Worm (Caenorhabditis elegans) whole organism, L4 larva: ENCODE results near the gene sax-2.

Source experiments
- D1046.2 ChIP-seq: fragments of 200-800 bp; sonication (Bioruptor generic); IDR thresholded peaks from 2 replicates; pipeline ENCODE4 v1.3.6; 2022; ENCODE audit warnings: missing genetic modification characterization, missing compliant biosample characterization
- F10B5.3 ChIP-seq: sonication (generic microtip); optimal IDR thresholded peaks from 2 replicates; lab custom pipeline; 2016; ENCODE audit warnings: mild to moderate bottlenecking, missing genetic modification characterization, missing compliant biosample characterization
- F44E2.7 ChIP-seq: fragments of 200-800 bp; sonication (Bioruptor generic); IDR thresholded peaks from 2 replicates; pipeline ENCODE4 v2.1.2; 2022; ENCODE audit warnings: missing genetic modification characterization, missing compliant biosample characterization
- F49E8.2 ChIP-seq: sonication (generic microtip); optimal IDR thresholded peaks from 2 replicates; lab custom pipeline; 2016; ENCODE audit warnings: missing compliant biosample characterization, mild to moderate bottlenecking, missing genetic modification characterization, borderline replicate concordance
- R02D3.7 ChIP-seq: fragments of 150-350 bp; sonication (generic microtip); optimal IDR thresholded peaks from 3 replicates; lab custom pipeline; 2014; ENCODE audit warnings: missing biosample characterization, missing genetic modification characterization
- Y48G9A.11 ChIP-seq: fragments of 200-800 bp; sonication (Bioruptor generic); IDR thresholded peaks from 2 replicates; pipeline ENCODE4 v1.3.6; 2022; ENCODE audit warnings: missing genetic modification reagents, missing genetic modification characterization, missing compliant biosample characterization
- Y5F2A.4 ChIP-seq: fragments of 200-800 bp; sonication (Bioruptor generic); optimal IDR thresholded peaks from 2 replicates; lab custom pipeline; 2018; ENCODE audit warnings: mild to moderate bottlenecking, missing genetic modification characterization, missing compliant biosample characterization
- ZK546.5 ChIP-seq, 2 experiments: sonication (generic microtip); optimal IDR thresholded peaks; 2 replicates each; lab custom pipeline; 2017; ENCODE audit warnings: missing biosample characterization in 2 of 2, missing genetic modification characterization in 2 of 2
- aha-1 ChIP-seq: fragments of 150-350 bp; peaks from one replicate; lab custom pipeline; 2014; ENCODE audit warnings: missing biosample characterization, missing genetic modification characterization
- ama-1 ChIP-seq: fragments of 150-350 bp; optimal IDR thresholded peaks from 2 replicates; lab custom pipeline; 2014; ENCODE audit warnings: inconsistent platforms, mixed read lengths
- arid-1 ChIP-seq: fragments of 200-800 bp; sonication (Bioruptor generic); conservative IDR thresholded peaks from 2 replicates; pipeline ENCODE4 v1.3.6; 2022; ENCODE audit warnings: missing genetic modification reagents, missing genetic modification characterization, missing compliant biosample characterization
- ceh-20 ChIP-seq: fragments of 200-800 bp; sonication (Bioruptor generic); IDR thresholded peaks from 2 replicates; pipeline ENCODE4 v1.3.6; 2022; ENCODE audit warnings: missing genetic modification reagents, missing genetic modification characterization, missing compliant biosample characterization
- ceh-32 ChIP-seq: sonication (generic microtip); optimal IDR thresholded peaks from 2 replicates; lab custom pipeline; 2016; ENCODE audit warnings: mild to moderate bottlenecking, missing genetic modification characterization, missing compliant biosample characterization; ENCODE audit not compliant: poor library complexity
- ceh-44 ChIP-seq: fragments of 200-800 bp; sonication (Bioruptor generic); IDR thresholded peaks from 2 replicates; pipeline ENCODE4 v1.3.6; 2022; ENCODE audit warnings: missing genetic modification reagents, missing genetic modification characterization, missing compliant biosample characterization
- dmd-6 ChIP-seq: fragments of 200-800 bp; sonication (Bioruptor generic); IDR thresholded peaks from 2 replicates; pipeline ENCODE4 v1.3.6; 2022; ENCODE audit warnings: missing genetic modification reagents, missing genetic modification characterization, missing compliant biosample characterization
- dmd-9 ChIP-seq: fragments of 200-800 bp; sonication (Bioruptor generic); IDR thresholded peaks from 2 replicates; pipeline ENCODE4 v1.3.6; 2022; ENCODE audit warnings: missing genetic modification reagents, missing genetic modification characterization, missing compliant biosample characterization
- dpl-1 ChIP-seq: fragments of 150-350 bp; optimal IDR thresholded peaks from 2 replicates; lab custom pipeline; 2014; ENCODE audit warnings: missing biosample characterization, missing genetic modification reagents, missing genetic modification characterization
- dve-1 ChIP-seq: sonication (generic microtip); optimal IDR thresholded peaks from 2 replicates; lab custom pipeline; 2017; ENCODE audit warnings: antibody characterized with exemption, mild to moderate bottlenecking, missing genetic modification characterization, missing compliant biosample characterization; ENCODE audit not compliant: insufficient read depth
- egl-27 ChIP-seq: sonication (generic microtip); optimal IDR thresholded peaks from 3 replicates; lab custom pipeline; 2017; ENCODE audit warnings: missing biosample characterization, missing genetic modification reagents, missing genetic modification characterization
- hif-1 ChIP-seq, 2 experiments: sonication (generic microtip); optimal IDR thresholded peaks; 2 replicates each; lab custom pipeline; 2016 to 2017; ENCODE audit warnings: missing compliant biosample characterization in 2 of 2, missing genetic modification characterization in 2 of 2, missing genetic modification reagents in 2 of 2, missing genotype in 2 of 2, mild to moderate bottlenecking in 1 of 2
- hlh-11 ChIP-seq: fragments of 200-800 bp; sonication (Bioruptor generic); optimal IDR thresholded peaks from 2 replicates; lab custom pipeline; 2018; ENCODE audit warnings: mild to moderate bottlenecking, missing genetic modification characterization, missing compliant biosample characterization
- hlh-30 ChIP-seq: sonication (generic microtip); optimal IDR thresholded peaks from 2 replicates; lab custom pipeline; 2017; ENCODE audit warnings: antibody characterized with exemption, mild to moderate bottlenecking, missing genetic modification characterization, missing compliant biosample characterization; ENCODE audit not compliant: insufficient read depth
- lin-38 ChIP-seq: fragments of 200-800 bp; sonication (Bioruptor generic); IDR thresholded peaks from 2 replicates; pipeline ENCODE4 v1.3.6; 2022; ENCODE audit warnings: missing genetic modification reagents, missing genetic modification characterization, missing compliant biosample characterization
- lin-39 ChIP-seq: fragments of 150-350 bp; optimal IDR thresholded peaks from 2 replicates; lab custom pipeline; 2014; ENCODE audit warnings: missing biosample characterization, missing genetic modification reagents, missing genetic modification characterization
- lsy-2 ChIP-seq, 2 experiments: fragments of 150-350 bp in 1 of 2; sonication (generic microtip) in 1 of 2; optimal IDR thresholded peaks; 2 replicates each; lab custom pipeline; 2014 to 2017; ENCODE audit warnings: missing biosample characterization in 2 of 2, missing genetic modification characterization in 2 of 2
- madf-5 ChIP-seq, 2 experiments: fragments of 200-800 bp; sonication (Bioruptor generic); IDR thresholded peaks; 2 replicates each; pipeline ENCODE4 v1.3.6; 2022; ENCODE audit warnings: missing compliant biosample characterization in 2 of 2, missing genetic modification characterization in 2 of 2
- mdl-1 ChIP-seq, 2 experiments: fragments of 150-350 bp in 1 of 2; sonication (generic microtip) in 1 of 2; optimal IDR thresholded peaks; 2 replicates each; lab custom pipeline; 2014 to 2017; ENCODE audit warnings: missing biosample characterization in 2 of 2, missing genetic modification characterization in 2 of 2
- mep-1 ChIP-seq: fragments of 150-350 bp; sonication (generic microtip); optimal IDR thresholded peaks from 3 replicates; lab custom pipeline; 2014; ENCODE audit warnings: missing biosample characterization, missing genetic modification characterization
- mes-2 ChIP-seq: sonication (generic microtip); optimal IDR thresholded peaks from 2 replicates; lab custom pipeline; 2016; ENCODE audit warnings: missing genotype, mild to moderate bottlenecking, missing genetic modification characterization, missing compliant biosample characterization; ENCODE audit not compliant: poor library complexity, severe bottlenecking
- mxl-3 ChIP-seq: fragments of 200-800 bp; sonication (Bioruptor generic); optimal IDR thresholded peaks from 2 replicates; lab custom pipeline; 2018; ENCODE audit warnings: mild to moderate bottlenecking, missing genetic modification characterization, missing compliant biosample characterization
- nhr-11 ChIP-seq: fragments of 150-350 bp; optimal IDR thresholded peaks from 2 replicates; lab custom pipeline; 2014; ENCODE audit warnings: missing biosample characterization, missing genetic modification characterization
- nhr-111 ChIP-seq: fragments of 200-800 bp; sonication (Bioruptor generic); optimal IDR thresholded peaks from 2 replicates; lab custom pipeline; 2018; ENCODE audit warnings: mild to moderate bottlenecking, missing genetic modification characterization, missing compliant biosample characterization
- nhr-28 ChIP-seq: fragments of 150-350 bp; optimal IDR thresholded peaks from 2 replicates; lab custom pipeline; 2014; ENCODE audit warnings: missing biosample characterization, missing genetic modification characterization
- nhr-41 ChIP-seq: fragments of 200-800 bp; sonication (Bioruptor generic); IDR thresholded peaks from 2 replicates; pipeline ENCODE4 v1.3.6; 2022; ENCODE audit warnings: missing genetic modification reagents, missing genetic modification characterization, missing compliant biosample characterization
- nhr-42 ChIP-seq: fragments of 200-800 bp; sonication (Bioruptor generic); IDR thresholded peaks from 2 replicates; pipeline ENCODE4 v1.3.6; 2022; ENCODE audit warnings: missing genetic modification characterization, missing compliant biosample characterization
- nhr-48 ChIP-seq: sonication (generic microtip); optimal IDR thresholded peaks from 2 replicates; lab custom pipeline; 2016; ENCODE audit warnings: mild to moderate bottlenecking, missing genetic modification characterization, missing compliant biosample characterization
- nhr-6 ChIP-seq: fragments of 150-350 bp; optimal IDR thresholded peaks from 2 replicates; lab custom pipeline; 2014; ENCODE audit warnings: missing biosample characterization, missing genetic modification characterization
- pha-4 ChIP-seq, 2 experiments: fragments of 150-350 bp in 1 of 2; fragments of 200-800 bp in 1 of 2; sonication (Bioruptor generic) in 1 of 2; IDR thresholded peaks in 1 of 2; optimal IDR thresholded peaks in 1 of 2; 2 replicates each; pipeline versions ENCODE4 v1.3.6 to Lab custom; 2014 to 2022; ENCODE audit warnings: missing genetic modification characterization in 2 of 2, missing genetic modification reagents in 2 of 2, missing biosample characterization in 1 of 2, missing compliant biosample characterization in 1 of 2
- saeg-2 ChIP-seq: fragments of 200-800 bp; sonication (Bioruptor generic); IDR thresholded peaks from 2 replicates; pipeline ENCODE4 v1.3.6; 2022; ENCODE audit warnings: missing genetic modification reagents, missing genetic modification characterization, missing compliant biosample characterization
- tag-97 ChIP-seq: fragments of 200-800 bp; sonication (Bioruptor generic); IDR thresholded peaks from 2 replicates; pipeline ENCODE4 v1.3.6; 2022; ENCODE audit warnings: missing genetic modification characterization, missing compliant biosample characterization
- tra-1 ChIP-seq: fragments of 200-800 bp; sonication (Bioruptor generic); IDR thresholded peaks from 2 replicates; pipeline ENCODE4 v1.3.6; 2022; ENCODE audit warnings: missing genetic modification reagents, missing genetic modification characterization, missing compliant biosample characterization
- unc-62 ChIP-seq, 3 experiments: fragments of 150-350 bp in 1 of 3; sonication (generic microtip); optimal IDR thresholded peaks in 2 of 3; peaks in 1 of 3; 1 replicate in 1 of 3; 2 replicates in 2 of 3; lab custom pipeline; 2014 to 2017; ENCODE audit warnings: missing biosample characterization in 3 of 3, missing genetic modification characterization in 3 of 3, missing genetic modification reagents in 3 of 3, missing genotype in 1 of 3
- vab-7 ChIP-seq: fragments of 200-800 bp; sonication (Bioruptor generic); IDR thresholded peaks from 2 replicates; pipeline ENCODE4 v1.3.6; 2022; ENCODE audit warnings: missing genetic modification reagents, missing genetic modification characterization, missing compliant biosample characterization
- zag-1 ChIP-seq: fragments of 150-350 bp; optimal IDR thresholded peaks from 2 replicates; lab custom pipeline; 2014; ENCODE audit warnings: missing biosample characterization, missing genetic modification characterization
- zfp-2 ChIP-seq: sonication (generic microtip); optimal IDR thresholded peaks from 2 replicates; lab custom pipeline; 2016; ENCODE audit warnings: mild to moderate bottlenecking, missing genetic modification characterization, missing compliant biosample characterization
- zip-11 ChIP-seq: fragments of 200-800 bp; sonication (Bioruptor generic); IDR thresholded peaks from 2 replicates; pipeline ENCODE4 v1.3.6; 2022; ENCODE audit warnings: missing genetic modification characterization, missing compliant biosample characterization
- zip-2 ChIP-seq: fragments of 150-350 bp; optimal IDR thresholded peaks from 2 replicates; lab custom pipeline; 2014; ENCODE audit warnings: missing biosample characterization, missing genetic modification characterization
- ztf-11 ChIP-seq: fragments of 150-350 bp; optimal IDR thresholded peaks from 2 replicates; lab custom pipeline; 2014; ENCODE audit warnings: missing biosample characterization, missing genetic modification characterization

The sax-2 gene

DNA sequence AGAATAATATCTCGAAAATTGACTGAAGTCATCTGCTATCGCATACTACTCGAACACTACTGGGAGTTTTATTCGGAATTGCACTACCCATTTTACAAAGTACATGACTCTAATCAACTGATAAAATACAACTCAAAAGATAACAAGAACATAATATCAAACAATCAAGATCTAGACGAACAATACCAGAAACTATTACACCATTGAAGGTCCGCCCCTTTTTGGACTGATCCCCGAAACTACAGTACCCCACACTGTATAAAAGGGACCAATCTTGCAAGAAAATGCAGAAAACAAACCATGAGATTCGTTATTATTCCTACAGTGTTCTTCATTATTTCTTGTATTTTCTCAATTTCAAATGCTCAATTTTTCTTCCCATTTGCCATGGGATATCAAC is 15.0 kb upstream of the sax-2 start, which contains the start of gene F54D8.10:
Gene F54D8.10, plus strand, starts transcription at position 301 of the 400 bp plus-strand sequence.
- TF ChIP-seq Y5F2A.4 (GFP tag; lab: Kevin White, UChicago) (no peak), ztf-11 (tag; lab: Kevin White, UChicago) (no peak), ama-1 (lab: Kevin White, UChicago) (no peak), dmd-9 (GFP tag; lab: Robert Waterston, UW) (no peak), ceh-20 (GFP tag; lab: Robert Waterston, UW) (no peak), D1046.2 (GFP tag; lab: Robert Waterston, UW) (no peak), vab-7 (no peak), aha-1 (tag; lab: Kevin White, UChicago) (no peak), lin-38 (GFP tag; lab: Robert Waterston, UW) (no peak), zip-11 (no peak), tag-97 (GFP tag; lab: Robert Waterston, UW) (no peak), mes-2 (tag; lab: Kevin White, UChicago) (no peak), nhr-6 (tag; lab: Kevin White, UChicago) (no peak), arid-1 (GFP tag; lab: Robert Waterston, UW) (no peak), hif-1 (tag; optimal IDR thresholded peaks at IDR 0.05; lab: Kevin White, UChicago) (no peak), unc-62 (GFP tag; optimal IDR thresholded peaks at IDR 0.05 in 1 of 2; lab: Kevin White, UChicago) (no peak), unc-62 (tag; optimal IDR thresholded peaks at IDR 0.05; lab: Kevin White, UChicago) (no peak), zag-1 (tag; lab: Kevin White, UChicago) (no peak), zip-2 (tag; lab: Kevin White, UChicago) (no peak), hlh-11 (tag; lab: Kevin White, UChicago) (no peak)

DNA sequence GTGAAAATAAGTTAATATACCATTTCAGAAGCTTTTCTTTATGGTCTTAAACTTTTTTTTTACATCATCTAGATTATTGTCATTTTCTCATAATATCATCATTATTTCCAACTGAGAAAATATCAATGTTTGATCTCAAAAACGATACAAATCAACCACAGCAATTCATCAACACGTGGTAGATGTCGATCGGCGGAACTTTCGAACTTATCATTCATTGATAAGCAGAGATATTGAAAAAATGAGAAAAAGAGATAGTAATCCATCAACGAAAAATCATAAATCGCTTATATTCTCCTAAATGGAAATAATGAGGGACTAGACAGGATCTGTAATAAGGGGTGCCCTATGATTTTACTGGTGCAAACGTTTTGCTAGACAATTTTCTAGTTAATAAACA is 12.8 kb upstream of the sax-2 start:
- TF ChIP-seq nhr-41 (no peak), lin-38 (GFP tag; lab: Robert Waterston, UW) (no peak), F49E8.2 (tag; lab: Kevin White, UChicago) (no peak), hif-1 (tag; optimal IDR thresholded peaks at IDR 0.05; lab: Kevin White, UChicago) (no peak), nhr-11 (tag; lab: Kevin White, UChicago) (no peak), F10B5.3 (tag; lab: Kevin White, UChicago) (no peak), arid-1 (GFP tag; lab: Robert Waterston, UW) (no peak), zfp-2 (no peak), ceh-44 (no peak), egl-27 (no peak), madf-5 (GFP tag; IDR thresholded peaks at IDR 0.05; lab: Robert Waterston, UW) (no peak), ceh-20 (GFP tag; lab: Robert Waterston, UW) (0 out of 2 replicates have a peak, but pooled peaks have one; percentile 10), ceh-32 (tag; lab: Kevin White, UChicago) (no peak), dve-1 (tag; lab: Kevin White, UChicago) (no peak), dmd-6 (GFP tag; lab: Robert Waterston, UW) (peak; percentile 40), lsy-2 (tag; optimal IDR thresholded peaks at IDR 0.05; lab: Kevin White, UChicago) (no peak), ZK546.5 (tag; optimal IDR thresholded peaks at IDR 0.05; lab: Kevin White, UChicago) (no peak), R02D3.7 (no peak), nhr-28 (tag; lab: Kevin White, UChicago) (peak; percentile 63), F44E2.7 (GFP tag; lab: Robert Waterston, UW) (no peak), hlh-30 (tag; lab: Kevin White, UChicago) (peak; percentile 7), tra-1 (GFP tag; lab: Robert Waterston, UW) (no peak), mes-2 (tag; lab: Kevin White, UChicago) (no peak), nhr-42 (GFP tag; lab: Robert Waterston, UW) (no peak), nhr-111 (no peak), mdl-1 (tag; optimal IDR thresholded peaks at IDR 0.05; lab: Kevin White, UChicago) (peak in 1 of 2 experiments; percentile 69), Y48G9A.11 (no peak), mep-1 (tag; lab: Kevin White, UChicago) (no peak), nhr-48 (tag; lab: Kevin White, UChicago) (peak; percentile 48), saeg-2 (GFP tag; lab: Robert Waterston, UW) (no peak), lin-39 (tag; lab: Kevin White, UChicago) (no peak), mxl-3 (GFP tag; lab: Kevin White, UChicago) (peak; percentile 85), dpl-1 (GFP tag; lab: Kevin White, UChicago) (no peak), hlh-11 (tag; lab: Kevin White, UChicago) (peak; percentile 35), pha-4 (GFP tag; IDR thresholded peaks at IDR 0.05; lab: Robert Waterston, UW) (no peak), pha-4 (tag; optimal IDR thresholded peaks at IDR 0.05; lab: Kevin White, UChicago) (no peak)
